Worm (Caenorhabditis elegans) whole organism, L2 larva: ENCODE measurements around the gene ben-1.

Source experiments
- C34F6.9 ChIP-seq: fragments of 150-350 bp; optimal IDR thresholded peaks from 2 replicates; lab custom pipeline; 2014; ENCODE audit warnings: missing biosample characterization, missing genetic modification characterization
- F13H6.1 ChIP-seq: sonication (generic microtip); optimal IDR thresholded peaks from 2 replicates; lab custom pipeline; 2016; ENCODE audit warnings: missing genetic modification characterization, missing compliant biosample characterization
- Y55F3AM.14 ChIP-seq: fragments of 200-800 bp; sonication (Bioruptor generic); optimal IDR thresholded peaks from 2 replicates; lab custom pipeline; 2018; ENCODE audit warnings: mild to moderate bottlenecking, missing genetic modification characterization, missing compliant biosample characterization
- ZK546.5 ChIP-seq: sonication (generic microtip); optimal IDR thresholded peaks from 2 replicates; lab custom pipeline; 2017; ENCODE audit warnings: missing biosample characterization, missing genetic modification characterization
- alr-1 ChIP-seq: fragments of 150-350 bp; optimal IDR thresholded peaks from 2 replicates; lab custom pipeline; 2014; ENCODE audit warnings: missing biosample characterization, missing genetic modification characterization
- aly-2 ChIP-seq: fragments of 150-350 bp; optimal IDR thresholded peaks from 2 replicates; lab custom pipeline; 2014; ENCODE audit warnings: missing biosample characterization, missing genetic modification characterization
- ama-1 ChIP-seq: fragments of 150-350 bp; optimal IDR thresholded peaks from 2 replicates; lab custom pipeline; 2018; ENCODE audit warnings: inconsistent platforms
- ceh-16 ChIP-seq: fragments of 150-350 bp; optimal IDR thresholded peaks from 2 replicates; lab custom pipeline; 2014; ENCODE audit warnings: missing biosample characterization, missing genetic modification characterization
- ceh-82 ChIP-seq: fragments of 150-350 bp; optimal IDR thresholded peaks from 2 replicates; lab custom pipeline; 2014; ENCODE audit warnings: missing biosample characterization, missing genetic modification characterization
- egl-27 ChIP-seq: sonication (generic microtip); optimal IDR thresholded peaks from 3 replicates; lab custom pipeline; 2017; ENCODE audit warnings: missing biosample characterization, missing genetic modification reagents, missing genetic modification characterization
- elt-3 ChIP-seq: sonication (generic microtip); optimal IDR thresholded peaks from 2 replicates; lab custom pipeline; 2017; ENCODE audit warnings: missing biosample characterization, missing genetic modification characterization
- fos-1 ChIP-seq: fragments of 150-350 bp; optimal IDR thresholded peaks from 2 replicates; lab custom pipeline; 2014; ENCODE audit warnings: missing biosample characterization, missing genetic modification characterization
- gmeb-1 ChIP-seq: fragments of 150-350 bp; optimal IDR thresholded peaks from 2 replicates; lab custom pipeline; 2014; ENCODE audit warnings: missing biosample characterization, missing genetic modification characterization
- lin-11 ChIP-seq: fragments of 150-350 bp; sonication (generic microtip); optimal IDR thresholded peaks from 2 replicates; lab custom pipeline; 2014; ENCODE audit warnings: missing biosample characterization, missing genetic modification characterization, inconsistent platforms, mixed read lengths
- lsy-2 ChIP-seq, 2 experiments: fragments of 150-350 bp in 1 of 2; sonication (generic microtip) in 1 of 2; optimal IDR thresholded peaks; 2 replicates each; lab custom pipeline; 2014 to 2017; ENCODE audit warnings: missing biosample characterization in 2 of 2, missing genetic modification characterization in 2 of 2
- mbf-1 ChIP-seq: sonication (generic microtip); optimal IDR thresholded peaks from 2 replicates; lab custom pipeline; 2017; ENCODE audit warnings: missing biosample characterization, missing genetic modification characterization
- nhr-12 ChIP-seq: fragments of 150-350 bp; optimal IDR thresholded peaks from 2 replicates; lab custom pipeline; 2014; ENCODE audit warnings: missing biosample characterization, missing genetic modification characterization
- nhr-129 ChIP-seq: fragments of 150-350 bp; optimal IDR thresholded peaks from 2 replicates; lab custom pipeline; 2014; ENCODE audit warnings: missing biosample characterization, missing genetic modification characterization
- nhr-21 ChIP-seq: fragments of 150-350 bp; optimal IDR thresholded peaks from 2 replicates; lab custom pipeline; 2014; ENCODE audit warnings: missing biosample characterization, missing genetic modification characterization
- nhr-23 ChIP-seq: fragments of 150-350 bp; optimal IDR thresholded peaks from 2 replicates; lab custom pipeline; 2014; ENCODE audit warnings: missing biosample characterization, missing genetic modification reagents, missing genetic modification characterization
- nhr-25 ChIP-seq: fragments of 150-350 bp; sonication (generic microtip); optimal IDR thresholded peaks from 3 replicates; lab custom pipeline; 2014; ENCODE audit warnings: missing biosample characterization, missing genetic modification characterization
- nhr-6 ChIP-seq: fragments of 150-350 bp; optimal IDR thresholded peaks from 2 replicates; lab custom pipeline; 2014; ENCODE audit warnings: missing biosample characterization, missing genetic modification characterization
- peb-1 ChIP-seq: fragments of 150-350 bp; optimal IDR thresholded peaks from 2 replicates; lab custom pipeline; 2014; ENCODE audit warnings: missing biosample characterization, missing genetic modification characterization
- skn-1 ChIP-seq: sonication (generic microtip); optimal IDR thresholded peaks from 2 replicates; lab custom pipeline; 2017; ENCODE audit warnings: missing biosample characterization, missing genetic modification characterization
- sma-9 ChIP-seq, 2 experiments: fragments of 150-350 bp in 1 of 2; sonication (generic microtip) in 1 of 2; optimal IDR thresholded peaks; 2 replicates each; lab custom pipeline; 2014 to 2016; ENCODE audit warnings: missing genetic modification characterization in 2 of 2, mild to moderate bottlenecking in 1 of 2, missing biosample characterization in 1 of 2, missing compliant biosample characterization in 1 of 2, missing genetic modification reagents in 1 of 2, moderate library complexity in 1 of 2
- unc-55 ChIP-seq: fragments of 150-350 bp; sonication (generic microtip); optimal IDR thresholded peaks from 3 replicates; lab custom pipeline; 2014; ENCODE audit warnings: missing biosample characterization, missing genetic modification reagents, missing genetic modification characterization
- unc-62 ChIP-seq: fragments of 150-350 bp; optimal IDR thresholded peaks from 2 replicates; lab custom pipeline; 2014; ENCODE audit warnings: missing biosample characterization, missing genetic modification reagents, missing genetic modification characterization
- zag-1 ChIP-seq: fragments of 150-350 bp; optimal IDR thresholded peaks from 2 replicates; lab custom pipeline; 2014; ENCODE audit warnings: missing biosample characterization, missing genetic modification characterization
- ztf-1 ChIP-seq: fragments of 200-800 bp; sonication (Bioruptor generic); conservative IDR thresholded peaks from 2 replicates; pipeline ENCODE4 v1.3.6; 2022; ENCODE audit warnings: missing genetic modification characterization, missing compliant biosample characterization
- ztf-11 ChIP-seq: sonication (generic microtip); optimal IDR thresholded peaks from 2 replicates; lab custom pipeline; 2017; ENCODE audit warnings: missing biosample characterization, missing genetic modification characterization
- ztf-4 ChIP-seq: fragments of 150-350 bp; optimal IDR thresholded peaks from 2 replicates; lab custom pipeline; 2014; ENCODE audit warnings: missing biosample characterization, missing genetic modification characterization

The ben-1 gene

DNA sequence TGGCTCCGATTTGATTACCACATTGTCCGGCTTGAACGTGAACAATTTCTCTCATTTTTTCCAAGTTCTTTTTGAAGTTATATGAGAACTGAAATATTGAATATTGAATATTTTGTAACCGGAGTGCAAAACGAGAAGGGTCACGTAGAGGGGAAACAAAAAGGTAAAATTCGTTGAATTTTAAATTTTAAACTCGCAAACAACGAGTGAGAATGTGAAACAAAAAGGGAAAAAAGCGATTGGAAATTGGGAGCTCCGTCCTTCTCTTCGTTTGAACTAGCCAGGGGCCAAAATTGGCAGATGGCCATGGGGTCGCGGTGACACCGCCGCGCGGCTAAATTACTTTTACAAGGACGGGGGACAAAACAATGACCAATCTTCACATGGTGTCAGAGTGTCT lies at the start of gene ben-1:
Gene ben-1, minus strand, starts transcription at position 101 of the 400 bp plus-strand sequence.
- no peak for TF ChIP-seq zag-1
- no peak for TF ChIP-seq ztf-1 (GFP tag; lab: Robert Waterston, UW)
- no peak for TF ChIP-seq gmeb-1 (tag; lab: Kevin White, UChicago)
- no peak for TF ChIP-seq peb-1 (tag; lab: Kevin White, UChicago)
- TF ChIP-seq elt-3: no peak
- no peak for TF ChIP-seq skn-1 (tag; lab: Kevin White, UChicago)
- no peak for TF ChIP-seq nhr-23 (tag; lab: Kevin White, UChicago)
- no peak for TF ChIP-seq aly-2 (tag; lab: Kevin White, UChicago)
- no peak for TF ChIP-seq lsy-2 (tag; optimal IDR thresholded peaks at IDR 0.05; lab: Kevin White, UChicago)
- TF ChIP-seq unc-62 (GFP tag; lab: Kevin White, UChicago): no peak
- TF ChIP-seq ceh-16 (tag; lab: Kevin White, UChicago): no peak
- TF ChIP-seq sma-9 (GFP tag; optimal IDR thresholded peaks at IDR 0.05; lab: Kevin White, UChicago): no peak
- no peak for TF ChIP-seq sma-9 (tag; optimal IDR thresholded peaks at IDR 0.05; lab: Kevin White, UChicago)
- TF ChIP-seq, all 48 proteins: peak for 0

DNA sequence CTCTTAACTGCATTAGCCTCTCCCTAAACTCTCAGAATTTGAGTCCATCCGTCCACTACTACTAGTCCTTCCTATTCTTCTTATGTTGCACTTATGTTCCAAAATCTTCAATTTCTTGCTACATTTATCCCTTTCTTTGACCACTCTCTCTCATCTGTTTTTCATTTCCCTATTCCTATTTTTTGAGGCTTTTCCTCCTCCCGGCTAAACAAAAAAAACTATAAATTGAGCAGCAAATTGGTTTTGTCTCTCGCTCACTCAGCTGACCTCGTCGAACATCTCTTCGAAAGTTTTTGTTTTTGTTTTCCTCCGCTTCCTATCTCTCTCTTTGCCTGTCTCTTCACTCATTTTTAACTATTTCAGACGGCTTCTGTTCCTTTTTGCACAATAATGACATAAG lies 48.9 kb upstream of the ben-1 start, which contains the start of gene ptp-1:
Gene ptp-1, plus strand, starts transcription at position 358 of the 400 bp plus-strand sequence.
- TF ChIP-seq zag-1: no peak
- TF ChIP-seq C34F6.9 (tag; lab: Kevin White, UChicago): peak; percentile 11
- TF ChIP-seq, all 48 proteins: peak for 1

- no peak for TF ChIP-seq nhr-129 (tag; lab: Kevin White, UChicago)
- no peak for TF ChIP-seq peb-1 (tag; lab: Kevin White, UChicago)
- TF ChIP-seq lin-11 (tag; lab: Kevin White, UChicago): no peak
- TF ChIP-seq ceh-82: no peak
- no peak for TF ChIP-seq nhr-25
- TF ChIP-seq egl-27 (tag; lab: Kevin White, UChicago): no peak
- no peak for TF ChIP-seq ZK546.5 (tag; lab: Kevin White, UChicago)
- TF ChIP-seq, all 48 proteins: peak for 0
Measured at ce11 chrIII:3588183-3588582, 46.7 kb upstream of the ben-1 start.

ce11 chrIII:3583341-3583740 lies 41.9 kb upstream of the ben-1 start:
- TF ChIP-seq unc-55 (GFP tag; lab: Kevin White, UChicago): peak; percentile 59
- TF ChIP-seq egl-27 (tag; lab: Kevin White, UChicago): no peak

- TF ChIP-seq fos-1 (tag; lab: Kevin White, UChicago) (peak; percentile 19), egl-27 (tag; lab: Kevin White, UChicago) (no peak)
Measured at ce11 chrIII:3581636-3582035, 40.2 kb upstream of the ben-1 start, which contains the start of gene C48D5.3. Gene C48D5.3 (minus strand): TSS chrIII:3581736.

DNA sequence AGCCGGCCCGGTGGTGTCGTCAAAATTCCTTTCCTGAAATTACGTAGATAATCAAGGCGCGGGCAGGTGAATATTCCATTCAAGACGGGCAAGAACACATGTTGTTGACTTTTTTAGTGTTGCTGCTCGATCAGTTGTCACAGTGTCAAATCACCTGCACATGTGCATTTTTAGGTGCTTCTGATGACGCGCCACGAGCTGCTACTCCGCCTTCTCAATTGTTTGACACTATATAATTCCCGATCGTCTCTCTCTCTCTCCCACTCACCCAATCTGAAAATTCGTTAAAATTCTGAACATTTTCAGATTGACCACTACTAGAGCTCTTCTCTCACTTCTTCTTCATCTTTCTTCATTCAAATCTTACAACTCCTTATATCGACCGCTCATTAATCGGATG lies 31.8 kb upstream of the ben-1 start, which contains the start of gene nhr-6:
Gene nhr-6, plus strand, starts transcription at position 301 of the 400 bp plus-strand sequence.
- TF ChIP-seq nhr-12 (tag; lab: Kevin White, UChicago) (no peak), mbf-1 (no peak), fos-1 (tag; lab: Kevin White, UChicago) (no peak), Y55F3AM.14 (GFP tag; lab: Kevin White, UChicago) (no peak), nhr-6 (tag; lab: Kevin White, UChicago) (no peak), ztf-4 (tag; lab: Kevin White, UChicago) (no peak), skn-1 (tag; lab: Kevin White, UChicago) (no peak), ZK546.5 (tag; lab: Kevin White, UChicago) (no peak), nhr-21 (tag; lab: Kevin White, UChicago) (no peak), ama-1 (lab: Kevin White, UChicago) (no peak)
- TF ChIP-seq, all 48 proteins: peak for 0

- TF ChIP-seq alr-1 (tag; lab: Kevin White, UChicago) (no peak), nhr-23 (tag; lab: Kevin White, UChicago) (no peak), sma-9 (GFP tag; optimal IDR thresholded peaks at IDR 0.05; lab: Kevin White, UChicago) (peak; percentile 63), sma-9 (tag; optimal IDR thresholded peaks at IDR 0.05; lab: Kevin White, UChicago) (no peak), nhr-25 (no peak), ztf-11 (tag; lab: Kevin White, UChicago) (no peak), F13H6.1 (peak; percentile 3), ama-1 (lab: Kevin White, UChicago) (no peak), gmeb-1 (tag; lab: Kevin White, UChicago) (no peak), skn-1 (tag; lab: Kevin White, UChicago) (no peak), fos-1 (tag; lab: Kevin White, UChicago) (peak; percentile 75)
- TF ChIP-seq, all 48 proteins: peak for 3
Measured at ce11 chrIII:3571371-3571902, 30.0 kb upstream of the ben-1 start.
